Fruit fly (Drosophila melanogaster): Measurements from ENCODE around the gene Spase22-23.

Gene Spase22-23

dm6 chr3R:24206341-24207114 lies 23.3 kb downstream of the Spase22-23 start:
- no peak for TF ChIP-seq dl (GFP tag; optimal IDR thresholded peaks at IDR 0.05; ENCODE audit: insufficient read depth in 1 of 2, partially characterized antibody in 2 of 2)
- TF ChIP-seq CG32264 (GFP tag; optimal IDR thresholded peaks at IDR 0.05): no peak
- no peak for TF ChIP-seq CrebA (GFP tag; optimal IDR thresholded peaks at IDR 0.05; ENCODE audit: borderline replicate concordance)
- TF ChIP-seq jim (GFP tag; optimal IDR thresholded peaks at IDR 0.05): no peak
- no peak for TF ChIP-seq Hnf4 (GFP tag; optimal IDR thresholded peaks at IDR 0.05)
- peak; percentile 48 for TF ChIP-seq fru (GFP tag; optimal IDR thresholded peaks at IDR 0.05)
- peak in 1 of 2 experiments; percentile 9 for TF ChIP-seq foxo (GFP tag; optimal IDR thresholded peaks at IDR 0.05)
- TF ChIP-seq h (GFP tag; optimal IDR thresholded peaks at IDR 0.05): peak; percentile 42
- TF ChIP-seq HLH106 (tag; optimal IDR thresholded peaks at IDR 0.05): no peak
- peak; percentile 2 for TF ChIP-seq rgr (GFP tag; optimal IDR thresholded peaks at IDR 0.05)
- TF ChIP-seq ey (GFP tag; optimal IDR thresholded peaks at IDR 0.05): peak; percentile 1
- no peak for TF ChIP-seq Dif (GFP tag; optimal IDR thresholded peaks at IDR 0.05; ENCODE audit: partially characterized antibody)
- TF ChIP-seq pan (optimal IDR thresholded peaks at IDR 0.05): no peak

- TF ChIP-seq h (GFP tag; optimal IDR thresholded peaks at IDR 0.05): no peak
- peak; percentile 27 for TF ChIP-seq HLH106 (tag; optimal IDR thresholded peaks at IDR 0.05)
- peak; percentile 41 for TF ChIP-seq psq (GFP tag; optimal IDR thresholded peaks at IDR 0.05)
- TF ChIP-seq OdsH (GFP tag; optimal IDR thresholded peaks at IDR 0.05): peak; percentile 23
- peak; percentile 54 for TF ChIP-seq pan (optimal IDR thresholded peaks at IDR 0.05)
- TF ChIP-seq rgr (GFP tag; optimal IDR thresholded peaks at IDR 0.05): peak; percentile 19
- no peak for TF ChIP-seq CG9705 (GFP tag; optimal IDR thresholded peaks at IDR 0.05)
- no peak for TF ChIP-seq GATAd (GFP tag; optimal IDR thresholded peaks at IDR 0.05)
- TF ChIP-seq dmrt93B (GFP tag; optimal IDR thresholded peaks at IDR 0.05): peak; percentile 50
- TF ChIP-seq Sp1 (GFP tag; optimal IDR thresholded peaks at IDR 0.05): peak; percentile 43
- TF ChIP-seq foxo (GFP tag; optimal IDR thresholded peaks at IDR 0.05): peak in 1 of 2 experiments; percentile 53
- no peak for TF ChIP-seq CG32264 (GFP tag; optimal IDR thresholded peaks at IDR 0.05)
- TF ChIP-seq woc (GFP tag; optimal IDR thresholded peaks at IDR 0.05): no peak
These were observed 23.9 kb downstream of the Spase22-23 start for dm6 chr3R:24205935-24206334.

- TF ChIP-seq Hnf4 (GFP tag; optimal IDR thresholded peaks at IDR 0.05) (no peak), Hr78 (GFP tag; optimal IDR thresholded peaks at IDR 0.05) (no peak), dsf (GFP tag; optimal IDR thresholded peaks at IDR 0.05; ENCODE audit: borderline replicate concordance) (no peak), dl (GFP tag; optimal IDR thresholded peaks at IDR 0.05; ENCODE audit: insufficient read depth in 1 of 2, partially characterized antibody in 2 of 2) (no peak)
These were observed 24.5 kb downstream of the Spase22-23 start for dm6 chr3R:24205234-24205894.

- TF ChIP-seq Sp1 (GFP tag; optimal IDR thresholded peaks at IDR 0.05) (no peak), Mio (GFP tag; optimal IDR thresholded peaks at IDR 0.05) (no peak), Jra (GFP tag; optimal IDR thresholded peaks at IDR 0.05) (no peak), usp (GFP tag; optimal IDR thresholded peaks at IDR 0.05) (no peak), dmrt93B (GFP tag; optimal IDR thresholded peaks at IDR 0.05) (no peak), rgr (GFP tag; optimal IDR thresholded peaks at IDR 0.05) (no peak), CG32264 (GFP tag; optimal IDR thresholded peaks at IDR 0.05) (no peak), Hr78 (GFP tag; optimal IDR thresholded peaks at IDR 0.05) (no peak), woc (GFP tag; optimal IDR thresholded peaks at IDR 0.05) (no peak)
These were observed 25.8 kb downstream of the Spase22-23 start for dm6 chr3R:24204022-24204421.

dm6 chr3R:24203426-24203825 lies 26.4 kb downstream of the Spase22-23 start:
- TF ChIP-seq Dif (GFP tag; optimal IDR thresholded peaks at IDR 0.05; ENCODE audit: partially characterized antibody) (no peak), lola (GFP tag; optimal IDR thresholded peaks at IDR 0.05) (no peak), Dfd (GFP tag; optimal IDR thresholded peaks at IDR 0.05) (no peak), rgr (GFP tag; optimal IDR thresholded peaks at IDR 0.05) (peak; percentile 70), usp (GFP tag; optimal IDR thresholded peaks at IDR 0.05) (no peak), psq (GFP tag; optimal IDR thresholded peaks at IDR 0.05) (peak; percentile 54), sv (GFP tag; optimal IDR thresholded peaks at IDR 0.05) (no peak), Abd-B (GFP tag; optimal IDR thresholded peaks at IDR 0.05) (no peak), foxo (GFP tag; optimal IDR thresholded peaks at IDR 0.05) (peak in 1 of 2 experiments; percentile 76), Myc (optimal IDR thresholded peaks at IDR 0.05) (no peak), Rel (GFP tag; optimal IDR thresholded peaks at IDR 0.05) (peak; percentile 71), Rel (tag; optimal IDR thresholded peaks at IDR 0.05) (no peak), dl (GFP tag; optimal IDR thresholded peaks at IDR 0.05; ENCODE audit: insufficient read depth in 1 of 2, partially characterized antibody in 2 of 2) (no peak), br (GFP tag; optimal IDR thresholded peaks at IDR 0.05) (peak; percentile 77), jim (GFP tag; optimal IDR thresholded peaks at IDR 0.05) (no peak), dsf (GFP tag; optimal IDR thresholded peaks at IDR 0.05; ENCODE audit: borderline replicate concordance) (no peak), CG9705 (GFP tag; optimal IDR thresholded peaks at IDR 0.05) (no peak), Jra (GFP tag; optimal IDR thresholded peaks at IDR 0.05) (no peak), pan (optimal IDR thresholded peaks at IDR 0.05) (no peak), N (GFP tag; optimal IDR thresholded peaks at IDR 0.05) (no peak), Hnf4 (GFP tag; optimal IDR thresholded peaks at IDR 0.05) (no peak), ey (GFP tag; optimal IDR thresholded peaks at IDR 0.05) (peak; percentile 78), dmrt93B (GFP tag; optimal IDR thresholded peaks at IDR 0.05) (peak; percentile 66), OdsH (GFP tag; optimal IDR thresholded peaks at IDR 0.05) (peak; percentile 74), Vsx2 (GFP tag; optimal IDR thresholded peaks at IDR 0.05; ENCODE audit: partially characterized antibody) (no peak), HLH106 (tag; optimal IDR thresholded peaks at IDR 0.05) (peak; percentile 67), fru (GFP tag; optimal IDR thresholded peaks at IDR 0.05) (peak; percentile 75), Mio (GFP tag; optimal IDR thresholded peaks at IDR 0.05) (no peak)
